Fruit fly (Drosophila melanogaster): ENCODE measurements around the gene Lip1.

Lip1 gene

dm6 chr2L:10685666-10686065 lies 15.7 kb downstream of the Lip1 start:
- no peak for TF ChIP-seq lola (GFP tag; optimal IDR thresholded peaks at IDR 0.05)
- 0 out of 3 replicates have a peak, but pooled peaks have one; percentile 14 for TF ChIP-seq dysf (GFP tag; IDR thresholded peaks at IDR 0.05)
- TF ChIP-seq grau (tag; optimal IDR thresholded peaks at IDR 0.05), result peak; percentile 18
- no peak for TF ChIP-seq tgo (GFP tag; IDR thresholded peaks at IDR 0.05)
- TF ChIP-seq ind (GFP tag; optimal IDR thresholded peaks at IDR 0.05), result peak; percentile 20
- TF ChIP-seq Eip74EF (GFP tag; optimal IDR thresholded peaks at IDR 0.05), result no peak
- peak; percentile 4 for TF ChIP-seq fd96Cb (tag; optimal IDR thresholded peaks at IDR 0.05)
- TF ChIP-seq salm (tag; optimal IDR thresholded peaks at IDR 0.05), result no peak
- no peak for TF ChIP-seq pzg (GFP tag; optimal IDR thresholded peaks at IDR 0.05)
- peak; percentile 62 for TF ChIP-seq Med (GFP tag)
- peak; percentile 67 for TF ChIP-seq CG9932 (GFP tag; IDR thresholded peaks at IDR 0.05)
- TF ChIP-seq CG14667 (GFP tag; IDR thresholded peaks at IDR 0.05), result no peak
- 0 out of 2 replicates have a peak, but pooled peaks have one; percentile 24 for TF ChIP-seq CG7372 (GFP tag; IDR thresholded peaks at IDR 0.05)
- no peak for TF ChIP-seq Hr78 (GFP tag; optimal IDR thresholded peaks at IDR 0.05)
- peak; percentile 74 for TF ChIP-seq CG13894 (tag; optimal IDR thresholded peaks at IDR 0.05)
- TF ChIP-seq CG9437 (GFP tag; optimal IDR thresholded peaks at IDR 0.05), result peak; percentile 23
- peak; percentile 14; the same call in 1 of the 2 replicates for TF ChIP-seq lmd (GFP tag; IDR thresholded peaks at IDR 0.05)
- TF ChIP-seq Oli (tag; optimal IDR thresholded peaks at IDR 0.05), result no peak
- peak; percentile 19 for TF ChIP-seq CG2678 (tag; optimal IDR thresholded peaks at IDR 0.05)
- TF ChIP-seq CoRest (tag; optimal IDR thresholded peaks at IDR 0.05), result peak; percentile 29
- TF ChIP-seq CG31441 (GFP tag; IDR thresholded peaks at IDR 0.05), result no peak
- peak; percentile 5 for TF ChIP-seq CG10209 (GFP tag; optimal IDR thresholded peaks at IDR 0.05)
- TF ChIP-seq abd-A (tag; optimal IDR thresholded peaks at IDR 0.05), result no peak
- TF ChIP-seq row (GFP tag; IDR thresholded peaks at IDR 0.05), result peak; percentile 42; the same call in 2 of the 3 replicates
- TF ChIP-seq prd (optimal IDR thresholded peaks at IDR 0.05), result no peak
- TF ChIP-seq prd (GFP tag; IDR thresholded peaks at IDR 0.05), result 0 out of 3 replicates have a peak, but pooled peaks have one; percentile 13
- TF ChIP-seq CG6791 (GFP tag; IDR thresholded peaks at IDR 0.05; ENCODE audit: partially characterized antibody), result no peak
- TF ChIP-seq CG32772 (GFP tag; IDR thresholded peaks at IDR 0.05), result no peak
- peak; percentile 27; the same call in 1 of the 2 replicates for TF ChIP-seq Rfx (GFP tag; IDR thresholded peaks at IDR 0.05)
- 0 out of 3 replicates have a peak, but pooled peaks have one; percentile 29 for TF ChIP-seq vnd (GFP tag; IDR thresholded peaks at IDR 0.05; ENCODE audit: partially characterized antibody)
- TF ChIP-seq ac (GFP tag; optimal IDR thresholded peaks at IDR 0.05), result no peak
- TF ChIP-seq D19A (tag; optimal IDR thresholded peaks at IDR 0.05), result peak; percentile 60
- TF ChIP-seq Sox100B (GFP tag; optimal IDR thresholded peaks at IDR 0.05), result no peak
- TF ChIP-seq Abd-B (GFP tag; optimal IDR thresholded peaks at IDR 0.05), result peak; percentile 33
- TF ChIP-seq vvl (GFP tag; IDR thresholded peaks at IDR 0.05), result peak; percentile 72
- TF ChIP-seq pho (GFP tag; optimal IDR thresholded peaks at IDR 0.05), result peak; percentile 17
- TF ChIP-seq CG8290 (GFP tag; optimal IDR thresholded peaks at IDR 0.05), result peak; percentile 13
- TF ChIP-seq CG8290 (tag; optimal IDR thresholded peaks at IDR 0.05), result peak in 1 of 2 experiments; percentile 16
- TF ChIP-seq nerfin-1 (tag; optimal IDR thresholded peaks at IDR 0.05), result no peak
- TF ChIP-seq klu (GFP tag; IDR thresholded peaks at IDR 0.05), result no peak
- TF ChIP-seq ken (GFP tag; IDR thresholded peaks at IDR 0.05), result no peak
- TF ChIP-seq Adf1 (GFP tag; IDR thresholded peaks at IDR 0.05), result no peak
- TF ChIP-seq CG11504 (tag; optimal IDR thresholded peaks at IDR 0.05), result peak; percentile 47
- no peak for TF ChIP-seq chn (GFP tag; optimal IDR thresholded peaks at IDR 0.05)
- TF ChIP-seq CG3995 (GFP tag; optimal IDR thresholded peaks at IDR 0.05), result no peak
- TF ChIP-seq D19B (GFP tag; optimal IDR thresholded peaks at IDR 0.05), result peak; percentile 79
- TF ChIP-seq CG18011 (GFP tag; optimal IDR thresholded peaks at IDR 0.05), result peak; percentile 95
- 0 out of 3 replicates have a peak, but pooled peaks have one; percentile 15 for TF ChIP-seq Dbx (GFP tag; IDR thresholded peaks at IDR 0.05)
- peak; percentile 6 for TF ChIP-seq CG15514 (GFP tag; optimal IDR thresholded peaks at IDR 0.05)
- peak; percentile 65 for TF ChIP-seq sens (GFP tag)
